Fruit fly (Drosophila melanogaster): ENCODE results near the gene Prp4k.

dm6 chr3L:246644-247199 lies 35.5 kb upstream of the Prp4k start:
- TF ChIP-seq vvl (GFP tag; IDR thresholded peaks at IDR 0.05), result no peak
- peak in 1 of 2 experiments; percentile 12 for TF ChIP-seq Hr51 (GFP tag; optimal IDR thresholded peaks at IDR 0.05)
- peak; percentile 25; the same call in 2 of the 4 replicates for TF ChIP-seq Dll (GFP tag; IDR thresholded peaks at IDR 0.05; ENCODE audit: partially characterized antibody)
- peak; percentile 94 for TF ChIP-seq Med (GFP tag)
- TF ChIP-seq tap (tag; optimal IDR thresholded peaks at IDR 0.05), result no peak
- TF ChIP-seq CG12769 (tag; optimal IDR thresholded peaks at IDR 0.05), result no peak
- TF ChIP-seq CG7839 (tag; optimal IDR thresholded peaks at IDR 0.05), result no peak
- TF ChIP-seq CG11247 (GFP tag; IDR thresholded peaks at IDR 0.05), result no peak; the same call in none of the 2 replicates
- peak; percentile 60 for TF ChIP-seq CG7928 (GFP tag; optimal IDR thresholded peaks at IDR 0.05)
- TF ChIP-seq odd (GFP tag; optimal IDR thresholded peaks at IDR 0.05), result no peak

All from whole organism, embryonic.